Worm (Caenorhabditis elegans): ENCODE results near the gene C06C3.12.

ce11 chrII:9345116-9345515, 29.8 kb upstream of the C06C3.12 start:
- TF ChIP-seq ama-1 (optimal IDR thresholded peaks at IDR 0.05) (no peak), lin-13 (GFP tag; optimal IDR thresholded peaks at IDR 0.05) (no peak), snpc-4 (tag; optimal IDR thresholded peaks at IDR 0.05) (no peak), unc-62 (GFP tag; optimal IDR thresholded peaks at IDR 0.05) (no peak), zag-1 (tag; optimal IDR thresholded peaks at IDR 0.05) (no peak)
